Worm (Caenorhabditis elegans) whole organism, L4/young adult: ENCODE data around the gene syx-6.

Experiments
- dao-5 ChIP-seq: sonication (generic microtip); optimal IDR thresholded peaks from 2 replicates; lab custom pipeline; 2016; ENCODE audit warnings: missing genotype, missing genetic modification characterization, moderate library complexity, missing compliant biosample characterization
- him-1 ChIP-seq: sonication (generic microtip); optimal IDR thresholded peaks from 2 replicates; lab custom pipeline; 2016; ENCODE audit warnings: missing genotype, missing genetic modification reagents, missing genetic modification characterization, missing compliant biosample characterization

- TF ChIP-seq him-1 (tag; lab: Kevin White, UChicago): no peak
- TF ChIP-seq dao-5: no peak
These were observed 48.9 kb upstream of the syx-6 start for ce11 chrX:3115134-3116032.
